Worm (Caenorhabditis elegans) whole organism, midembryonic: ENCODE data around the gene gtap-2.

Experiments
- T22C8.4 ChIP-seq: fragments of 200-800 bp; sonication (Bioruptor generic); IDR thresholded peaks from 2 replicates; pipeline ENCODE4 v1.3.6; 2022; ENCODE audit warnings: missing genetic modification characterization, missing compliant biosample characterization
- cog-1 ChIP-seq: sonication (generic microtip); optimal IDR thresholded peaks from 2 replicates; lab custom pipeline; 2016; ENCODE audit warnings: missing genetic modification characterization, missing compliant biosample characterization
- flt-1 ChIP-seq: fragments of 200-800 bp; sonication (Bioruptor generic); IDR thresholded peaks from 2 replicates; pipeline ENCODE4 v1.3.6; 2022; ENCODE audit warnings: missing genetic modification characterization, missing compliant biosample characterization
- klf-2 ChIP-seq: fragments of 200-800 bp; sonication (Bioruptor generic); conservative IDR thresholded peaks from 2 replicates; pipeline ENCODE4 v1.3.6; 2022; ENCODE audit warnings: missing genetic modification reagents, missing genetic modification characterization, missing compliant biosample characterization
- med-1 ChIP-seq: sonication (generic microtip); optimal IDR thresholded peaks from 2 replicates; lab custom pipeline; 2017; ENCODE audit warnings: missing genetic modification characterization, mild to moderate bottlenecking, missing compliant biosample characterization, antibody characterized with exemption, missing genetic modification reagents; ENCODE audit not compliant: insufficient read depth
- ref-1 ChIP-seq: fragments of 200-800 bp; sonication (Bioruptor generic); conservative IDR thresholded peaks from 2 replicates; pipeline ENCODE4 v1.3.6; 2022; ENCODE audit warnings: missing genetic modification reagents, missing genetic modification characterization, missing compliant biosample characterization
- tab-1 ChIP-seq: fragments of 200-800 bp; sonication (Bioruptor generic); IDR thresholded peaks from 2 replicates; pipeline ENCODE4 v1.3.6; 2022; ENCODE audit warnings: missing genetic modification characterization, missing compliant biosample characterization
- ztf-23 ChIP-seq: fragments of 200-800 bp; sonication (Bioruptor generic); IDR thresholded peaks from 2 replicates; pipeline ENCODE4 v1.3.6; 2022; ENCODE audit warnings: missing genetic modification reagents, missing genetic modification characterization, missing compliant biosample characterization
- ztf-29 ChIP-seq: fragments of 200-800 bp; sonication (Bioruptor generic); IDR thresholded peaks from 2 replicates; pipeline ENCODE4 v1.3.6; 2022; ENCODE audit warnings: missing genetic modification reagents, missing genetic modification characterization, missing compliant biosample characterization

Gene gtap-2

ce11 chrIII:9783133-9783590 lies 25.2 kb upstream of the gtap-2 start:
- TF ChIP-seq tab-1 (GFP tag; lab: Robert Waterston, UW) (no peak), ztf-29 (GFP tag; lab: Robert Waterston, UW) (no peak), klf-2 (GFP tag; lab: Robert Waterston, UW) (no peak), cog-1 (tag; lab: Kevin White, UChicago) (no peak), flt-1 (no peak), ref-1 (no peak), T22C8.4 (no peak), ztf-23 (no peak)

DNA sequence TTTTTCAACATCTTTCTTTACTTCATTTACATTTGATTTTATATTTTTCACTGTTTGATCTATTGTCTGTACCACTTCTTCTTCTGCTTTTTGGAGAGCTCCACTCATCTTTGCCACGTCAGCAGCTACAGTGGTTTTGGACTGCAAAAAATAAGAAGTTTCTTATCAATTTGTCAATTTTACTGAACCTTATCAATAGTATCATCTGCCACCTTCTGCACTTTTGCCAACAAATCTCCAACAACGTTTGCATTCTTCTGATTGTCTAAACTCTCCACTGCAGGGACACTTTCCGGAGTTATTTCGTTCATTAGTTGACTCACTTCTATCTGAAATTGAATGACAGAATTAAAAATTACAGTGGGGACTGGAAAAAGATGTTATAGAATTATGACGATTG lies 21.6 kb upstream of the gtap-2 start:
- TF ChIP-seq cog-1 (tag; lab: Kevin White, UChicago) = no peak
- no peak for TF ChIP-seq klf-2 (GFP tag; lab: Robert Waterston, UW)
- no peak for TF ChIP-seq med-1 (GFP tag; lab: Kevin White, UChicago)
- no peak for TF ChIP-seq ztf-29 (GFP tag; lab: Robert Waterston, UW)
- TF ChIP-seq ref-1 = no peak
- no peak for TF ChIP-seq T22C8.4
- no peak for TF ChIP-seq tab-1 (GFP tag; lab: Robert Waterston, UW)
- TF ChIP-seq ztf-23 = no peak
- TF ChIP-seq flt-1 = no peak

ce11 chrIII:9789083-9789482 lies 19.3 kb upstream of the gtap-2 start:
- TF ChIP-seq ref-1 = no peak
- TF ChIP-seq med-1 (GFP tag; lab: Kevin White, UChicago) = no peak
- TF ChIP-seq flt-1 = no peak
- no peak for TF ChIP-seq T22C8.4

DNA sequence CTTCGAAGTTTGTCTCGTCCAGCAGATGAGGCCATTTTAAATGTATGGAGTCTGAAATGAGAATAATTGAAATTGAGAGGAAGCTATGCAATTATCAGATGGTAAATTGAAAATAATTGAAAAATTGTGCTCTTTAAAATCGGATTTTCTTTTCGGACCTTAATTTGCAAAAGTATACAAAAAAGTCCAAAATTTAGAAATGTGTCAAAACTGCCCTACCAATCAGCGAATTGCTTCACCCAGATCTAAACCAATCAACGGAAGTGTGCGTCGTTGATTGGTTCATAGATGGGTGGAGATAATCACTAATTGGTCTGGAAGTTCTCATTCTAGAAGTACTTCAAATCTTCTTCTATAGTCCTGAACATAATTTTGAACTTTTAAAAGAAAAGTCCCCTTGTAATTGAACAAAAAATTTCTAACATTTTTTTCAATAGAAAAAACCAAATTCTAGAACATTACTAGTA lies 18.7 kb upstream of the gtap-2 start, which contains the start of gene R10E11.5:
TSS of gene R10E11.5 (minus strand) at position 51 of the 467 bp plus-strand sequence.
- no peak for TF ChIP-seq klf-2 (GFP tag; lab: Robert Waterston, UW)

- TF ChIP-seq flt-1 = no peak
- no peak for TF ChIP-seq ztf-29 (GFP tag; lab: Robert Waterston, UW)
- no peak for TF ChIP-seq ztf-23
- TF ChIP-seq med-1 (GFP tag; lab: Kevin White, UChicago) = no peak
- TF ChIP-seq ref-1 = no peak
- TF ChIP-seq klf-2 (GFP tag; lab: Robert Waterston, UW) = no peak
Observed at ce11 chrIII:9793592-9794417, 14.5 kb upstream of the gtap-2 start, which contains the start of the genes R10E11.9 and mcm-6. Gene R10E11.9, minus strand, starts transcription at chrIII:9793642. Gene mcm-6, plus strand, starts transcription at chrIII:9794367.

DNA sequence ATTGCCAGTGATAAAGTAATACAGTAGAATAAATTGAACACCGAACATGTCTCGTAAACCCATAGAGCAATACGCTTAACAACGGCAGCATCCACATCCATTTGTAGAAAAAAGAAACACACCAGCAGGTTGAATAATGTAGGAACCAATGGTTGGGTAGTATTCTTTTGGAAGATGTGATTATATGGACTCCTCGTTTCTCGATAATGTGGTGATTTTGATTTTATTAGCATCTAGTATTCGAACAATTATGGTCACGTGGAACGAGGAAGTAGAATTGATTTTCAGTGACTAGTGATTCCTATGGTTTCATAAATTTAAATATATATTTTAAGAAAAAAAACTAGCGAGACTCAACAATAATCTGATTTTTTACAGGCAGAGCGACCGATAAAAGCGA lies 11.9 kb upstream of the gtap-2 start, which contains the start of gene srxa-10:
TSS of gene srxa-10 (minus strand) at position 101 of the 400 bp plus-strand sequence.
- TF ChIP-seq tab-1 (GFP tag; lab: Robert Waterston, UW) (no peak), ztf-29 (GFP tag; lab: Robert Waterston, UW) (no peak), flt-1 (no peak), ref-1 (no peak), cog-1 (tag; lab: Kevin White, UChicago) (no peak), T22C8.4 (no peak), klf-2 (GFP tag; lab: Robert Waterston, UW) (no peak), ztf-23 (no peak)

- TF ChIP-seq T22C8.4 (no peak), ztf-29 (GFP tag; lab: Robert Waterston, UW) (no peak), cog-1 (tag; lab: Kevin White, UChicago) (no peak), klf-2 (GFP tag; lab: Robert Waterston, UW) (no peak), tab-1 (GFP tag; lab: Robert Waterston, UW) (no peak), med-1 (GFP tag; lab: Kevin White, UChicago) (no peak), ref-1 (no peak), flt-1 (no peak), ztf-23 (no peak)
Observed at ce11 chrIII:9798478-9799157, 9.7 kb upstream of the gtap-2 start, which contains the start of gene ZK632.2. Gene ZK632.2, plus strand, starts transcription at chrIII:9799107.

DNA sequence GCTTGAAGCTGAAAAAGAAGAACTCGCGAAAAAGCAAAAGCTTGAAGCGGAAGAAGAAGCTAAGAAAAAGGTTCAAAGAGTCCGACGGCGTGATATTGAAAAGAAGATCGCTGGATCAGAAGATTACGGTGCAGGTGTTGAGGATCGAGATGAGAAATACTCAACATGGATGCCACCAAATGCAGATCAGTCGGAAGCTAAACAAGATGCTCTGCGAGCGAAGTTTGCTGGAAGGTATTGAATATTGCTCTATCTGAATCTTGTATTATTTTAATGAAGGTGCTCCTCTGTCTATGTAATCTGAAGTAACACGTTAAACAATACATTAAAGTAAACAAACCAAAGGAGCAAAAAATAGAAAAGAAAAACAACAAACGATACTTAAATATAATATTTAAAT lies 6.3 kb upstream of the gtap-2 start:
- TF ChIP-seq tab-1 (GFP tag; lab: Robert Waterston, UW) = no peak
- no peak for TF ChIP-seq klf-2 (GFP tag; lab: Robert Waterston, UW)
- no peak for TF ChIP-seq flt-1
- TF ChIP-seq T22C8.4 = no peak
- no peak for TF ChIP-seq ztf-29 (GFP tag; lab: Robert Waterston, UW)
- TF ChIP-seq ref-1 = no peak
- no peak for TF ChIP-seq cog-1 (tag; lab: Kevin White, UChicago)
- no peak for TF ChIP-seq ztf-23
- TF ChIP-seq med-1 (GFP tag; lab: Kevin White, UChicago) = no peak

DNA sequence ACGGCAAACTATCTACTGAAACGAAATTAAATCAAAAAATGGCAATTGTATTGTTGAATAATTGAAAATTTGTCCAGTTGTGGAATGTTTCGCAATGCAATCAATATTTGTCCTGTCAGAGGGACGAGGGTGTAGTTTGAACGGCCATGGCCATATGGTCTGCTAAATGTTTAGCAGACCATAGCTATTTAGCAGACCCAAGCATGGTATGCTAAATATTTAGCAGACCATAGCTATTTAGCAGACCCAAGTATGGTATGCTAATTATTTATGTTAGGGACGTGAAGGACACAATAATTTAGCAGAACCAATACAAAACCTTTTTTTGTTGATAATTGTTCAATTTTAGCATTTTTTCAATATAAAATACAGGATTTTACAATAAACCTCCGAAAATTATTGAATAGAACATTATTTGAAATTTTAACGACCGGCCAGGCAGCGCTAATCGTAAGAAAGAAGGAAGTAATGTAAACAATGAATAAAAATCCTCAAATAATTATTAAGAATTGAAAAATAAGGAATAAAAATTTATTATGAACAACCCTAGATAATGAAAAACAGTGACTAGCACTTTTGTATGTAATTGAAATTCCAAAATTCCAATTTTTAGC lies 3.2 kb upstream of the gtap-2 start, which contains the start of gene riok-3:
TSS of gene riok-3 (minus strand) at position 15 of the 614 bp plus-strand sequence.
- no peak for TF ChIP-seq ztf-23
- TF ChIP-seq ztf-29 (GFP tag; lab: Robert Waterston, UW) = no peak
- TF ChIP-seq T22C8.4 = no peak
- TF ChIP-seq klf-2 (GFP tag; lab: Robert Waterston, UW) = no peak
- TF ChIP-seq tab-1 (GFP tag; lab: Robert Waterston, UW) = no peak
- TF ChIP-seq flt-1 = no peak
- no peak for TF ChIP-seq med-1 (GFP tag; lab: Kevin White, UChicago)
- no peak for TF ChIP-seq ref-1
- TF ChIP-seq cog-1 (tag; lab: Kevin White, UChicago) = no peak
